Fruit fly (Drosophila melanogaster) ovary, adult (tissue): ENCODE measurements around the gene RpS20.

Source experiments
- CG17801 ChIP-seq: fragments of 200-800 bp; optimal IDR thresholded peaks from 2 replicates; lab custom pipeline; 2019; ENCODE audit warnings: missing biosample characterization, mild to moderate bottlenecking, missing genetic modification characterization, moderate library complexity; ENCODE audit not compliant: partially characterized antibody

Gene RpS20

dm6 chr3R:20796949-20797348 is 25.0 kb upstream of the RpS20 start:
- TF ChIP-seq CG17801 (GFP tag; lab: Kevin White, UChicago), result no peak

- no peak for TF ChIP-seq CG17801 (GFP tag; lab: Kevin White, UChicago)
Measured at dm6 chr3R:20802253-20802652, 19.7 kb upstream of the RpS20 start.

- TF ChIP-seq CG17801 (GFP tag; lab: Kevin White, UChicago), result no peak
Measured at dm6 chr3R:20816008-20816407, 6.0 kb upstream of the RpS20 start, which contains the start of gene Fancd2. Gene Fancd2, minus strand, starts transcription at chr3R:20816190.

dm6 chr3R:20818237-20818636 is 3.7 kb upstream of the RpS20 start:
- no peak for TF ChIP-seq CG17801 (GFP tag; lab: Kevin White, UChicago)

dm6 chr3R:20818689-20819088 is 3.3 kb upstream of the RpS20 start, which contains the start of gene CG17270:
Gene CG17270, minus strand, starts transcription at chr3R:20818929.
- TF ChIP-seq CG17801 (GFP tag; lab: Kevin White, UChicago), result no peak

- TF ChIP-seq CG17801 (GFP tag; lab: Kevin White, UChicago), result peak; percentile 24
Measured at dm6 chr3R:20823704-20824454, 1.9 kb downstream of the RpS20 start, which contains the start of gene CG17272. Gene CG17272, minus strand, starts transcription at chr3R:20824239.

dm6 chr3R:20826929-20827328 is 4.9 kb downstream of the RpS20 start:
- no peak for TF ChIP-seq CG17801 (GFP tag; lab: Kevin White, UChicago)

dm6 chr3R:20828520-20829415 is 6.8 kb downstream of the RpS20 start:
- TF ChIP-seq CG17801 (GFP tag; lab: Kevin White, UChicago), result peak; percentile 7

- no peak for TF ChIP-seq CG17801 (GFP tag; lab: Kevin White, UChicago)
Measured at dm6 chr3R:20829416-20830131, 7.6 kb downstream of the RpS20 start.

- peak; percentile 58 for TF ChIP-seq CG17801 (GFP tag; lab: Kevin White, UChicago)
Measured at dm6 chr3R:20830153-20830695, 8.2 kb downstream of the RpS20 start, which contains the start of gene Adss. Gene Adss, minus strand, starts transcription at chr3R:20830580.

- no peak for TF ChIP-seq CG17801 (GFP tag; lab: Kevin White, UChicago)
Measured at dm6 chr3R:20830963-20831362, 9.0 kb downstream of the RpS20 start, which contains the start of gene CG31223. Gene CG31223, plus strand, starts transcription at chr3R:20831127.

dm6 chr3R:20832689-20833524 is 10.9 kb downstream of the RpS20 start, which contains the start of gene Synd:
Gene Synd, plus strand, starts transcription at chr3R:20832799.
- TF ChIP-seq CG17801 (GFP tag; lab: Kevin White, UChicago), result peak; percentile 41

dm6 chr3R:20833664-20834063 is 11.7 kb downstream of the RpS20 start:
- no peak for TF ChIP-seq CG17801 (GFP tag; lab: Kevin White, UChicago)
